Worm (Caenorhabditis elegans) whole organism, early embryonic: ENCODE data around the gene C48B4.8.

Experiments
- aly-1 ChIP-seq: sonication (generic microtip); optimal IDR thresholded peaks from 2 replicates; lab custom pipeline; 2016; ENCODE audit warnings: missing genetic modification characterization, missing compliant biosample characterization
- ama-1 ChIP-seq: fragments of 150-350 bp; optimal IDR thresholded peaks from 2 replicates; lab custom pipeline; 2014
- ceh-13 ChIP-seq: fragments of 200-800 bp; sonication (Bioruptor generic); optimal IDR thresholded peaks from 2 replicates; lab custom pipeline; 2018; ENCODE audit warnings: mild to moderate bottlenecking, missing genetic modification characterization, missing compliant biosample characterization
- ets-7 ChIP-seq: sonication (generic microtip); optimal IDR thresholded peaks from 2 replicates; lab custom pipeline; 2016; ENCODE audit warnings: missing genotype, missing genetic modification characterization, missing compliant biosample characterization
- hnd-1 ChIP-seq: sonication (generic microtip); optimal IDR thresholded peaks from 2 replicates; lab custom pipeline; 2016; ENCODE audit warnings: missing genetic modification characterization, missing compliant biosample characterization
- pes-1 ChIP-seq: fragments of 200-800 bp; sonication (Bioruptor generic); IDR thresholded peaks from 2 replicates; pipeline ENCODE4 v1.3.6; 2022; ENCODE audit warnings: missing genetic modification reagents, missing genetic modification characterization, missing compliant biosample characterization
- sea-1 ChIP-seq: fragments of 200-800 bp; sonication (Bioruptor generic); conservative IDR thresholded peaks from 2 replicates; pipeline ENCODE4 v1.3.6; 2022; ENCODE audit warnings: missing genetic modification characterization, missing compliant biosample characterization
- tra-4 ChIP-seq: sonication (generic microtip); optimal IDR thresholded peaks from 2 replicates; lab custom pipeline; 2017; ENCODE audit warnings: missing genetic modification characterization, missing compliant biosample characterization

DNA sequence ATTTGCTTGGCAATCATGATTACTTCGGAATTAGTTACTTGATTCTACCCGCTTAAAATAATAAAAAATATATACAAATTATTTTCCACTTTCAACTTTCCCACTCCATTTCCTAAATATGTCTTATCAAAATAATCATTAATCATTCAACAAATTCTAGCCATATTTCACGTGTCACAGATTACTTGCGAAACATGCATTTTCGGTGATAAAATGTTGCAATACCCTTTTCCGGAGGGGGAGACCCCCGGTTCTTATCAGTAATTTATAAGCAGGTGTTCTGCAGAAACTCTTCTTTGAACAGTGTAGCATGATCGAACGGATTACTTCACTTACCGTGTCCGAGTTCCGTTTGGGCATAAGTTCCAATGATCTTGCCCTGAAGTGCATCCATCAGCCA lies 29.2 kb upstream of the C48B4.8 start:
- TF ChIP-seq ets-7 (tag; lab: Kevin White, UChicago): no peak
- TF ChIP-seq pes-1 (GFP tag; lab: Robert Waterston, UW): no peak
- TF ChIP-seq ama-1: no peak
- no peak for TF ChIP-seq tra-4 (tag; lab: Kevin White, UChicago)
- no peak for TF ChIP-seq aly-1 (tag; lab: Kevin White, UChicago)
- no peak for TF ChIP-seq hnd-1
- no peak for TF ChIP-seq ceh-13 (GFP tag; lab: Kevin White, UChicago)
- TF ChIP-seq sea-1 (GFP tag; lab: Robert Waterston, UW): no peak
